Worm (Caenorhabditis elegans): ENCODE measurements around the gene D1086.6.
A peak's percentile ranks its signal among the peaks of the same experiment; 100 is the strongest.

Gene D1086.6

DNA sequence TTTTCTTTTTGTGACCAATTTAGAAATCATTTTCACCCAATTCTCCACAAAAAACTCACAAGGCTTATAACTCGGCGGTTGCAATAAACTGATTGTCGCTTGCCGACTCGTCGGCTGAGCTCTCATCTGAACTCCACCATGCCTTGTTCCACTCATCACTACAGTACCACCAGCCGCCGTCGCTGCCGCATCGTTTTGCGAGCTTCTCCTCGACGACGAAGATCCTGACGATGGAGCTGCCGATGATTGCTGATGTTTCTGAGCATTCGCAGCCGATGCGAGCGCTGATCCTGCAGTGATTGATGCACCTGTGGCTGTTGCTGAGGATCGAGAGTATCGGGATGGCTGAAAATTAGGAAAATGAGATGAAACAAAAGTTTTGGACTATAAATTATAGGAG lies 41.1 kb downstream of the D1086.6 start:
- TF ChIP-seq unc-86 (tag; optimal IDR thresholded peaks at IDR 0.05): no peak
- TF ChIP-seq lin-14 (GFP tag; optimal IDR thresholded peaks at IDR 0.05): no peak
- no peak for TF ChIP-seq nhr-28 (tag; optimal IDR thresholded peaks at IDR 0.05)
- TF ChIP-seq ztf-11 (tag; optimal IDR thresholded peaks at IDR 0.05): no peak
- no peak for TF ChIP-seq fos-1 (tag; optimal IDR thresholded peaks at IDR 0.05)
- TF ChIP-seq fkh-10 (GFP tag; optimal IDR thresholded peaks at IDR 0.05): no peak
- no peak for TF ChIP-seq nhr-71 (tag; optimal IDR thresholded peaks at IDR 0.05)
- no peak for TF ChIP-seq mep-1 (tag; optimal IDR thresholded peaks at IDR 0.05)
- no peak for TF ChIP-seq zag-1 (tag; optimal IDR thresholded peaks at IDR 0.05)
- no peak for TF ChIP-seq sptf-1 (tag; optimal IDR thresholded peaks at IDR 0.05)
- no peak for TF ChIP-seq vab-15 (tag; optimal IDR thresholded peaks at IDR 0.05)
- TF ChIP-seq nhr-237 (tag; optimal IDR thresholded peaks at IDR 0.05): no peak
- no peak for TF ChIP-seq aha-1 (tag; optimal IDR thresholded peaks at IDR 0.05)
- TF ChIP-seq fkh-4 (tag; optimal IDR thresholded peaks at IDR 0.05; ENCODE audit: borderline replicate concordance): no peak
- no peak for TF ChIP-seq nhr-12 (tag; optimal IDR thresholded peaks at IDR 0.05)
- no peak for TF ChIP-seq fkh-8 (tag; optimal IDR thresholded peaks at IDR 0.05)
- TF ChIP-seq swsn-7 (tag; optimal IDR thresholded peaks at IDR 0.05): no peak

DNA sequence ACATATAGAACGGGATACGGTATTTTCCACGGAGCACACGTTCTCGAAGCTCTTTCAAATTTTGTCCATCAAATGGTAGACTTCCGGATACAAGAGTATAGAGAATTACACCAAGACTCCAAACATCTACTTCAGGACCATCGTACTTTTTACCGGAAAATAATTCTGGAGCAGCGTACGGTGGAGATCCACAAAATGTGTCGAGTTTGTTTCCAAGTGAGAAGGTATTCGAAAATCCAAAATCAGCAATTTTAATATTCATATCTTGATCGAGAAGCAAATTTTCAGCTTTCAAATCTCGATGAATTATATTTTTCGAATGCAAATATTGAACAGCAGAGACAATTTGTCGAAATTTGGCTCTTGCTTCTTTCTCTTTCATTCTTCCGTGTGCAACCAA lies 43.6 kb downstream of the D1086.6 start:
- TF ChIP-seq C16A3.4 (tag; optimal IDR thresholded peaks at IDR 0.05) (no peak), pax-3 (tag; optimal IDR thresholded peaks at IDR 0.05) (no peak), jun-1 (tag; optimal IDR thresholded peaks at IDR 0.05) (no peak), fkh-8 (tag; optimal IDR thresholded peaks at IDR 0.05) (no peak), nhr-85 (tag) (no peak), nhr-71 (tag; optimal IDR thresholded peaks at IDR 0.05) (no peak), ceh-88 (GFP tag; IDR thresholded peaks at IDR 0.05) (no peak)

DNA sequence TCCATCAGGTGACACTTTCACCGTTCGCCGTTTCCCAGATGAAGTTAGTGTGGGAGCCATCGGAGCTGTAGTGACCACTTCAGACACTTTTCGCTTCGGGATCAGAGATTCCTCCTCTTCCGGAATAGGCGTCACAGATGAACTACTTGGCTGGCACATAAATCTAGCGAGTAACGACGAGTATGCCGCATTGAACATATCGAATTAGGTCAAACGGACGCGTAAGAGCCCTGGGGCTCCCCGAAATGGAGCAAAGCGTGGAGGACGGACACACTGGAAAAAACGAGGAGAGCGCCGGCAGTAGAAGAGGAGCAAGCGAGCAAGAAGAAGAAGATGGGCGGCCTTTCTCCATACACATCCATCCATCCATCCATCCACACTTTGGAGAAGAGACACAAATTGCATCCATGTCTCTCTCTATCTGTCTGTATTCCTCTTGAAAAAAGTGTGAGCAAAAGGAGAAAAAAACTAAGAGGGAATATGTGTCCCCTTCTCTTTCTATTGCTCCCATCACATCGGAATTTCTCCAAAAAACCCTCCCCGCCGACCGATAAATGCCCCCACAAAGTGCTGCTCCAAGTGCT lies 46.8 kb downstream of the D1086.6 start:
- TF ChIP-seq lin-14 (GFP tag; optimal IDR thresholded peaks at IDR 0.05) (peak; percentile 57), grh-1 (GFP tag; IDR thresholded peaks at IDR 0.05) (no peak), nhr-19 (GFP tag; conservative IDR thresholded peaks at IDR 0.05) (no peak), fkh-10 (GFP tag; optimal IDR thresholded peaks at IDR 0.05) (peak; percentile 3), nhr-20 (tag; optimal IDR thresholded peaks at IDR 0.05) (no peak), ceh-82 (tag; optimal IDR thresholded peaks at IDR 0.05) (peak in 1 of 3 experiments; percentile 27), unc-98 (GFP tag; IDR thresholded peaks at IDR 0.05) (no peak), ama-1 (optimal IDR thresholded peaks at IDR 0.05) (no peak), pqm-1 (tag; optimal IDR thresholded peaks at IDR 0.05) (no peak)

DNA sequence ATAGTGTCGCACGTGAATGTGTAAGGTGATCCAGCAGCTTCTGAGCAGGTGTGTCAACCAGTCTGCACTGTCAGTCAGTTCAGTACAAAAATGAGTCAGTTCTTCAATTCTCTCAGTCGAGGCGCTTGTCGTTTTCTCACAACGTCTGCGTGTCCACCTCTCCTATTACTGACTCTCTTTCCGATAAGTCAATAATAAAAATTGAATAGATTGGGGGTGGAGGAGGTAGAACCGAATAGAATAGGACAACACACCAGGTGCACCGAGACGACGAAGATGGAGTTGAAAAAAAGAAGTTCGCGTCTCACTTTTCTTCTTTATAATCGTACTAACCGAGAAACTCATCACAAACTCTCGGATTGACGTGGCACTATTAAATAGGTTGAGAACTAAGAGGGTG lies 48.2 kb downstream of the D1086.6 start:
- no peak for TF ChIP-seq efl-1 (optimal IDR thresholded peaks at IDR 0.05)
- peak in 1 of 2 experiments; percentile 83 for TF ChIP-seq efl-1 (GFP tag; optimal IDR thresholded peaks at IDR 0.05 in 1 of 2)
- TF ChIP-seq lin-14 (GFP tag; optimal IDR thresholded peaks at IDR 0.05): peak; percentile 37
- no peak for TF ChIP-seq pqm-1 (tag; optimal IDR thresholded peaks at IDR 0.05)
- peak in 1 of 2 experiments; percentile 7 for TF ChIP-seq lin-35 (GFP tag; optimal IDR thresholded peaks at IDR 0.05)

DNA sequence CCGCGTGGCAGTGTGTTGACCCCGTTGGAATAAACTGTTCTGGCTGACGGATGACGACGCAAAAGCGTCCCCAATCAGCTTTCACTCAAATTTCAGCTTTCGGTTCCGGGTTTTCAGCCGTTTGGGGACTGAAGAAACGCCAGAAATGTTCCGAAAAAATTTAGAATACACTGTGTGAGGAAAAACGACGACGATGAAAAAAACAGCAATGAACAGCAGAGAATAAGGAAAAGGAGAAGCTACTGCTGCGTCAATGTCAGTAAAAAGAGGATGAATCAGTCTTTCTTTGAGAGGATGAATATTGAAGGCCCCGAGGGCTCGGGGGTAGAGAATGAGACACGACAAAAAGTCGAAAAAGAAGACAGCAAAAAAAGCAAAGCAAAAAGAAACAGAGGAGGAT lies 49.3 kb downstream of the D1086.6 start:
- TF ChIP-seq hlh-4 (tag; optimal IDR thresholded peaks at IDR 0.05) (no peak), ceh-82 (tag; optimal IDR thresholded peaks at IDR 0.05) (no peak), nhr-85 (tag) (no peak), pax-3 (tag; optimal IDR thresholded peaks at IDR 0.05) (peak; percentile 41), nhr-12 (tag; optimal IDR thresholded peaks at IDR 0.05) (no peak), mef-2 (tag; optimal IDR thresholded peaks at IDR 0.05) (no peak), zip-4 (GFP tag; optimal IDR thresholded peaks at IDR 0.05) (no peak), lin-14 (GFP tag; optimal IDR thresholded peaks at IDR 0.05) (peak; percentile 9), unc-30 (tag; optimal IDR thresholded peaks at IDR 0.05) (no peak), ztf-4 (tag; optimal IDR thresholded peaks at IDR 0.05) (no peak), nhr-47 (tag; optimal IDR thresholded peaks at IDR 0.05) (no peak), fkh-4 (tag; optimal IDR thresholded peaks at IDR 0.05; ENCODE audit: borderline replicate concordance) (no peak), unc-130 (tag; optimal IDR thresholded peaks at IDR 0.05) (no peak), lir-3 (tag; optimal IDR thresholded peaks at IDR 0.05; ENCODE audit: poor library complexity) (no peak), efl-1 (optimal IDR thresholded peaks at IDR 0.05) (no peak), efl-1 (GFP tag; optimal IDR thresholded peaks at IDR 0.05 in 1 of 2) (peak in 1 of 2 experiments; percentile 88), snpc-4 (tag; optimal IDR thresholded peaks at IDR 0.05) (no peak), ceh-88 (GFP tag; IDR thresholded peaks at IDR 0.05) (no peak)
